Fruit fly (Drosophila melanogaster): ENCODE measurements around the gene CG6138.

Gene CG6138

DNA sequence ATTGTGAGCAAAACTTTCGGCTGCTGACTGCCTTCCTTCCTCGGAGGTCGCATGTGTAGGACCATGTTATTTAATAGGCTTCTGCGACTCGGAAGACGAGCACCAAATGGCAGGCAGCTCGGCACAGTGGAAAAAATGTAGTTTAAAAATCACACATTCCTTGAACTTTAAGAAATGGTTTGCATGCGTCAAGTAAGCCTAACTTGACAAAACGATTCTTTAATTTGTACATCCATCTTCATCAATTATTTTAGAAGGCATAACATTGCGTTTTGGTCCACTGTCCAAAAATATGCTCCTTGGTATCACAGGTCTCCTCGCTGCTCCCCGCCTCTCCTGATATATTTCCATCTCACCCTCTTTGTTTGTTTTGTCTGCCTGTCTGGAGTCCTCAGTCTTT lies 1.4 kb upstream of the CG6138 start (continued):
- TF ChIP-seq otp (GFP tag; IDR thresholded peaks at IDR 0.05), result 0 out of 3 replicates have a peak, but pooled peaks have one; percentile 30
- no peak for TF ChIP-seq Sox100B (GFP tag; optimal IDR thresholded peaks at IDR 0.05)
- no peak for TF ChIP-seq ham (GFP tag; IDR thresholded peaks at IDR 0.05)
- peak; percentile 38 for TF ChIP-seq HmgZ (tag; optimal IDR thresholded peaks at IDR 0.05)
- peak; percentile 58; the same call in 2 of the 3 replicates for TF ChIP-seq tgo (GFP tag; IDR thresholded peaks at IDR 0.05)
- TF ChIP-seq CG4282 (GFP tag; optimal IDR thresholded peaks at IDR 0.05), result peak; percentile 22
- peak; percentile 70 for TF ChIP-seq CG12769 (tag; optimal IDR thresholded peaks at IDR 0.05)
- TF ChIP-seq CG11695 (GFP tag; IDR thresholded peaks at IDR 0.05), result peak; percentile 42; the same call in 1 of the 3 replicates
- TF ChIP-seq ranshi (GFP tag; IDR thresholded peaks at IDR 0.05), result peak; percentile 70
- TF ChIP-seq odd (GFP tag; optimal IDR thresholded peaks at IDR 0.05), result peak; percentile 9
- TF ChIP-seq CG4404 (GFP tag; IDR thresholded peaks at IDR 0.05), result peak; percentile 34; the same call in 1 of the 2 replicates
- no peak for TF ChIP-seq Nf-YB (GFP tag; optimal IDR thresholded peaks at IDR 0.05)
- 0 out of 2 replicates have a peak, but pooled peaks have one; percentile 35 for TF ChIP-seq CG17328 (GFP tag; IDR thresholded peaks at IDR 0.05)
- peak; percentile 65 for TF ChIP-seq Xrp1 (GFP tag; IDR thresholded peaks at IDR 0.05)
- TF ChIP-seq CG8478 (optimal IDR thresholded peaks at IDR 0.05), result no peak
- TF ChIP-seq CG32772 (GFP tag; IDR thresholded peaks at IDR 0.05), result no peak
- TF ChIP-seq CG7786 (GFP tag; optimal IDR thresholded peaks at IDR 0.05), result peak; percentile 24
- no peak for TF ChIP-seq ttk (GFP tag; IDR thresholded peaks at IDR 0.05)
- peak; percentile 53 for TF ChIP-seq CG15269 (tag; optimal IDR thresholded peaks at IDR 0.05)
- TF ChIP-seq CG17912 (GFP tag; optimal IDR thresholded peaks at IDR 0.05), result no peak
- peak; percentile 59 for TF ChIP-seq grau (tag; optimal IDR thresholded peaks at IDR 0.05)
- no peak for TF ChIP-seq CG6272 (GFP tag; IDR thresholded peaks at IDR 0.05)
- TF ChIP-seq CG11093 (GFP tag; IDR thresholded peaks at IDR 0.05), result no peak
- TF ChIP-seq hkb (optimal IDR thresholded peaks at IDR 0.05), result no peak
- peak; percentile 67; the same call in 1 of the 2 replicates for TF ChIP-seq hkb (GFP tag; IDR thresholded peaks at IDR 0.05)
- peak; percentile 55 for TF ChIP-seq lmd (GFP tag; IDR thresholded peaks at IDR 0.05)
- no peak for TF ChIP-seq pzg (GFP tag; optimal IDR thresholded peaks at IDR 0.05)
- peak; percentile 15 for TF ChIP-seq CG18262 (tag; optimal IDR thresholded peaks at IDR 0.05)
- peak; percentile 44 for TF ChIP-seq CG12071 (GFP tag; optimal IDR thresholded peaks at IDR 0.05)
- TF ChIP-seq pho (GFP tag; optimal IDR thresholded peaks at IDR 0.05), result peak; percentile 36
- TF ChIP-seq ERR (GFP tag; optimal IDR thresholded peaks at IDR 0.05), result peak; percentile 32
- TF ChIP-seq slp2 (GFP tag; optimal IDR thresholded peaks at IDR 0.05), result no peak
- 0 out of 3 replicates have a peak, but pooled peaks have one; percentile 24 for TF ChIP-seq CG34422 (GFP tag; IDR thresholded peaks at IDR 0.05)
- peak; percentile 56; the same call in 1 of the 2 replicates for TF ChIP-seq HLH3B (GFP tag; IDR thresholded peaks at IDR 0.05)
- peak; percentile 25 for TF ChIP-seq tap (tag; optimal IDR thresholded peaks at IDR 0.05)
- peak; percentile 20 for TF ChIP-seq CG6683 (GFP tag; optimal IDR thresholded peaks at IDR 0.05)
- peak; percentile 6 for TF ChIP-seq phol (tag; optimal IDR thresholded peaks at IDR 0.05)
- TF ChIP-seq unpg (GFP tag; optimal IDR thresholded peaks at IDR 0.05), result peak; percentile 50
- TF ChIP-seq Hmx (GFP tag; optimal IDR thresholded peaks at IDR 0.05), result no peak
- TF ChIP-seq ind (GFP tag; optimal IDR thresholded peaks at IDR 0.05), result peak; percentile 49
- no peak for TF ChIP-seq amos (GFP tag; IDR thresholded peaks at IDR 0.05; ENCODE audit: partially characterized antibody)
- peak; percentile 64 for TF ChIP-seq Ada2b (GFP tag; IDR thresholded peaks at IDR 0.05)
- no peak for TF ChIP-seq CG8359 (GFP tag; optimal IDR thresholded peaks at IDR 0.05; ENCODE audit: borderline replicate concordance)
- peak; percentile 50 for TF ChIP-seq Antp (GFP tag; optimal IDR thresholded peaks at IDR 0.05)
- TF ChIP-seq CG16863 (GFP tag; optimal IDR thresholded peaks at IDR 0.05), result peak; percentile 4
- peak; percentile 38 for TF ChIP-seq CG12391 (tag; optimal IDR thresholded peaks at IDR 0.05)
- TF ChIP-seq CG9609 (GFP tag; optimal IDR thresholded peaks at IDR 0.05), result peak; percentile 5
- peak; percentile 58 for TF ChIP-seq Fer3 (tag; optimal IDR thresholded peaks at IDR 0.05)
- peak; percentile 87 for TF ChIP-seq lab (GFP tag; optimal IDR thresholded peaks at IDR 0.05)
- no peak for TF ChIP-seq CG12236 (GFP tag; optimal IDR thresholded peaks at IDR 0.05)
- peak; percentile 72; the same call in 2 of the 3 replicates for TF ChIP-seq Optix (GFP tag; IDR thresholded peaks at IDR 0.05)
- TF ChIP-seq fd96Cb (tag; optimal IDR thresholded peaks at IDR 0.05), result peak; percentile 10

Data from whole organism, embryonic.